Worm (Caenorhabditis elegans) whole organism, L3 larva: ENCODE results near the gene nhr-91.
A peak's percentile ranks its signal among the peaks of the same experiment; 100 is the strongest.

Experiments
- lin-15B ChIP-seq: fragments of 150-350 bp; optimal IDR thresholded peaks from 2 replicates; lab custom pipeline; 2014; ENCODE audit warnings: missing biosample characterization, missing genetic modification characterization
- snpc-4 ChIP-seq: fragments of 150-350 bp; optimal IDR thresholded peaks from 2 replicates; lab custom pipeline; 2014; ENCODE audit warnings: missing biosample characterization, missing genetic modification characterization
- unc-39 ChIP-seq: sonication (generic microtip); optimal IDR thresholded peaks from 4 replicates; lab custom pipeline; 2017; ENCODE audit warnings: missing biosample characterization, missing genetic modification characterization

nhr-91 gene

DNA sequence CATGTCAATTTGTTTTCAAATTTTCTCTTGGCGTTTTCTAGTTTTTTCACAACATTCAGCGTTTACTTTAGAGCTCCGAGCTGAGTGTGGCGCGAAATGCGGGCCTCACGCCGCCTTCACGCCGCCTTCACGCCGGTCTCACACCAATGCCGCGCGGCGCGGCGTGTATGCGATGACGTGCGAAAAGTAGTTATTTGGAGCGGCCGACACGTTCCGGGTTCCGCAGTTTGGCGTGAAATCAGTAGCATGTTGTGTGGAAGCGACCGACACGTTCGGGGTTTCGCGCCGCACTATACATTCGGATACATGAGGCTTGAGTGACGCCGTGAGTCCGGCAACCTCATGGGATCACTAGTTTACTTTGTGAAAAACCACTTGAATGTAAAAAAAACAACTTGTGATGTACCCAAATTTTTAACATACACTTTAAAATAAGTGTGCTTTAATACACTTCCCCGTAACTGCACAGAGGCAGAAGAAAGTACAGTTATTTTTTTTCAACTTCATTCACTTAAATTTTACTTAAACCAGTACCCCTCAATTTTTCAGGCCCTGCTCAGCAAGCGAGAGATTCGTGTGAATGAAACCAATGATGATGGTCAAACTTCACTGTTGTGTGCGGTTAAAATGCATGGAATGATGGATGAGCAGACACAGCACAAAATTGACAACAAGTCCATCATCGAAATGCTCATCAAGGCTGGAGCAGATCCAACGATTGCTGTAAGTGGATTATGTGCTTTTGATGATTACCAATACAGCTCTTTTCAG, 53.2 kb downstream of the nhr-91 start:
- TF ChIP-seq lin-15B (tag; lab: Kevin White, UChicago), result no peak
- peak; percentile 59 for TF ChIP-seq snpc-4
- TF ChIP-seq unc-39 (tag; lab: Kevin White, UChicago), result no peak
